Fruit fly (Drosophila melanogaster) whole organism, adult: ENCODE results near the gene CG8191.

Source experiments
- CG11617 ChIP-seq: fragments of 200-800 bp; sonication (Bioruptor generic); optimal IDR thresholded peaks from 2 replicates; lab custom pipeline; 2017; ENCODE audit warnings: mild to moderate bottlenecking, missing biosample characterization, missing genetic modification reagents, missing genetic modification characterization
- CG12768 ChIP-seq: fragments of 200-800 bp; sonication (Bioruptor generic); optimal IDR thresholded peaks from 2 replicates; lab custom pipeline; 2017; ENCODE audit warnings: missing biosample characterization, missing genetic modification characterization, mild to moderate bottlenecking, moderate library complexity, missing genetic modification reagents
- CG14711 ChIP-seq: fragments of 200-800 bp; sonication (Bioruptor generic); optimal IDR thresholded peaks from 2 replicates; lab custom pipeline; 2018; ENCODE audit warnings: missing biosample characterization, mild to moderate bottlenecking, missing genetic modification characterization, moderate library complexity
- CG1620 ChIP-seq: fragments of 200-800 bp; sonication (Bioruptor generic); optimal IDR thresholded peaks from 2 replicates; lab custom pipeline; 2016; ENCODE audit warnings: missing biosample characterization, missing genetic modification characterization
- CG33017 ChIP-seq: fragments of 200-800 bp; sonication (Bioruptor generic); optimal IDR thresholded peaks from 2 replicates; lab custom pipeline; 2018; ENCODE audit warnings: missing biosample characterization, mild to moderate bottlenecking, missing genetic modification characterization, moderate library complexity
- CG5204 ChIP-seq: fragments of 200-800 bp; sonication (Bioruptor generic); optimal IDR thresholded peaks from 2 replicates; lab custom pipeline; 2016; ENCODE audit warnings: missing biosample characterization, missing genetic modification characterization
- CG7045 ChIP-seq: fragments of 200-800 bp; sonication (Bioruptor generic); optimal IDR thresholded peaks from 2 replicates; lab custom pipeline; 2017; ENCODE audit warnings: missing biosample characterization, mild to moderate bottlenecking, missing genetic modification characterization
- CG7101 ChIP-seq: fragments of 200-800 bp; sonication (Bioruptor generic); optimal IDR thresholded peaks from 2 replicates; lab custom pipeline; 2018; ENCODE audit warnings: missing biosample characterization, mild to moderate bottlenecking, missing genetic modification characterization, moderate library complexity
- Clk ChIP-seq: fragments of 200-800 bp; sonication (Bioruptor generic); optimal IDR thresholded peaks from 2 replicates; lab custom pipeline; 2017; ENCODE audit warnings: missing biosample characterization, missing genetic modification characterization
- Crg-1 ChIP-seq: fragments of 200-800 bp; sonication (Bioruptor generic); optimal IDR thresholded peaks from 2 replicates; lab custom pipeline; 2016; ENCODE audit warnings: missing biosample characterization, missing genetic modification characterization
- Hr96 ChIP-seq: fragments of 200-800 bp; sonication (Bioruptor generic); optimal IDR thresholded peaks from 2 replicates; lab custom pipeline; 2016; ENCODE audit warnings: missing biosample characterization, missing genetic modification characterization
- Mnt ChIP-seq: fragments of 200-800 bp; sonication (Bioruptor generic); optimal IDR thresholded peaks from 2 replicates; lab custom pipeline; 2016; ENCODE audit warnings: missing biosample characterization, mild to moderate bottlenecking, missing genetic modification characterization
- bab1 ChIP-seq: fragments of 200-800 bp; sonication (Bioruptor generic); optimal IDR thresholded peaks from 3 replicates; lab custom pipeline; 2019; ENCODE audit warnings: missing biosample characterization, mild to moderate bottlenecking, missing genetic modification characterization, moderate library complexity
- cic ChIP-seq: fragments of 200-800 bp; sonication (Bioruptor generic); optimal IDR thresholded peaks from 2 replicates; lab custom pipeline; 2017; ENCODE audit warnings: missing biosample characterization, mild to moderate bottlenecking, missing genetic modification characterization, moderate library complexity
- cnc ChIP-seq, 2 experiments: fragments of >200 bp; optimal IDR thresholded peaks; 2 replicates each; lab custom pipeline; 2017
- kay ChIP-seq: fragments of 200-800 bp; sonication (Bioruptor generic); peaks from one replicate; lab custom pipeline; 2016; ENCODE audit warnings: missing biosample characterization, missing genetic modification characterization, borderline replicate concordance
- ovo ChIP-seq: fragments of 200-800 bp; sonication (Bioruptor generic); optimal IDR thresholded peaks from 2 replicates; lab custom pipeline; 2016; ENCODE audit warnings: missing biosample characterization, missing genetic modification characterization
- pad ChIP-seq: fragments of 200-800 bp; sonication (Bioruptor generic); optimal IDR thresholded peaks from 3 replicates; lab custom pipeline; 2017; ENCODE audit warnings: missing biosample characterization, missing genetic modification characterization, mild to moderate bottlenecking, moderate library complexity, missing genetic modification reagents
- tj ChIP-seq: fragments of 200-800 bp; sonication (Bioruptor generic); optimal IDR thresholded peaks from 3 replicates; lab custom pipeline; 2017; ENCODE audit warnings: missing biosample characterization, mild to moderate bottlenecking, missing genetic modification characterization, moderate library complexity
- toe ChIP-seq: fragments of 200-800 bp; sonication (Bioruptor generic); optimal IDR thresholded peaks from 2 replicates; lab custom pipeline; 2016; ENCODE audit warnings: missing biosample characterization, missing genetic modification characterization

Gene CG8191

dm6 chrX:15746682-15747196 lies 14.8 kb downstream of the CG8191 start:
- peak; percentile 4 for TF ChIP-seq Mnt (GFP tag; lab: Kevin White, UChicago)
- peak; percentile 88 for TF ChIP-seq kay
- no peak for TF ChIP-seq pad (GFP tag; lab: Kevin White, UChicago)
- TF ChIP-seq Hr96 (GFP tag; lab: Kevin White, UChicago): no peak

dm6 chrX:15748945-15749344 lies 17.0 kb downstream of the CG8191 start, which contains the start of gene Mvd:
Gene Mvd, plus strand, starts transcription at chrX:15749166.
- no peak for TF ChIP-seq CG7045 (GFP tag; lab: Kevin White, UChicago)
- no peak for TF ChIP-seq cic
- TF ChIP-seq Clk (GFP tag; lab: Kevin White, UChicago): no peak
- TF ChIP-seq tj: no peak
- TF ChIP-seq pad (GFP tag; lab: Kevin White, UChicago): no peak
- no peak for TF ChIP-seq CG33017
- peak; percentile 4 for TF ChIP-seq CG7101 (tag; lab: Kevin White, UChicago)
- TF ChIP-seq Mnt (GFP tag; lab: Kevin White, UChicago): peak; percentile 85
- no peak for TF ChIP-seq CG5204 (GFP tag; lab: Kevin White, UChicago)
- no peak for TF ChIP-seq CG11617 (GFP tag; lab: Kevin White, UChicago)
- no peak for TF ChIP-seq toe (GFP tag; lab: Kevin White, UChicago)
- TF ChIP-seq bab1: peak; percentile 68
- no peak for TF ChIP-seq CG14711
- TF ChIP-seq Hr96 (GFP tag; lab: Kevin White, UChicago): no peak
- peak; percentile 93 for TF ChIP-seq kay
- no peak for TF ChIP-seq Crg-1 (GFP tag; lab: Kevin White, UChicago)
- TF ChIP-seq CG1620 (GFP tag; lab: Kevin White, UChicago): peak; percentile 37
- peak; percentile 2 for TF ChIP-seq ovo (GFP tag; lab: Kevin White, UChicago)

dm6 chrX:15756018-15756417 lies 24.0 kb downstream of the CG8191 start, which contains the start of gene CG8260:
Gene CG8260, plus strand, starts transcription at chrX:15756318.
- TF ChIP-seq CG14711 (no peak), CG11617 (GFP tag; lab: Kevin White, UChicago) (no peak), CG33017 (no peak), Mnt (GFP tag; lab: Kevin White, UChicago) (no peak), kay (no peak), CG1620 (GFP tag; lab: Kevin White, UChicago) (no peak), cnc (optimal IDR thresholded peaks at IDR 0.05; lab: Kevin White, UChicago) (no peak), tj (no peak), CG7101 (tag; lab: Kevin White, UChicago) (no peak), CG5204 (GFP tag; lab: Kevin White, UChicago) (no peak), toe (GFP tag; lab: Kevin White, UChicago) (no peak), cic (no peak), Clk (GFP tag; lab: Kevin White, UChicago) (no peak), pad (GFP tag; lab: Kevin White, UChicago) (no peak)

DNA sequence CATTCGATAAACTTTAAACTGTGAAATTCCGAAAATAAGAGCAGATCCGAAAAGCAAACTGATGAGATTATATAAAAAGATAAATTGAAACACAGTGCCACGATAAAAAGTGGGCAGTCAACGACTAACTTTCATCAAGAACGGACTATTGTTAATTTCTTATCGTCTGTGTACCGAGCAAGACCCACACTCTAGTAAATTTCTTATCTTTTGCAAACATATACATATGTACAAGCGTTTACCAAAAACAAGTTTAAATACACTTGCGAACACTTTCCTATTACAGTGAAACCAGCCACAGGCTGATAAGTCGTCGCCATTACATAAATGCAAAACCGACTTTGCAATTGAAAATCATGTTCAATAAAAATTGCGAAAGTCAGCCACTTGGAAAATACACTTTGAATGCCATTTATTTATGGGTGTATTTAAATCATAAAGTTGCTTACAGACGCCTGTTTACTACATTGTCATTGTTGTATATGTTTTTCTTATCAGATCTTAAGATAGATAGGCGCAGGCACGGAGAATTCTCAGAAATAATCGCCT lies 26.8 kb downstream of the CG8191 start:
- TF ChIP-seq CG12768 (no peak), Crg-1 (GFP tag; lab: Kevin White, UChicago) (peak; percentile 5), CG14711 (no peak), cic (peak; percentile 26), tj (no peak), CG1620 (GFP tag; lab: Kevin White, UChicago) (no peak), Hr96 (GFP tag; lab: Kevin White, UChicago) (no peak), Mnt (GFP tag; lab: Kevin White, UChicago) (peak; percentile 22), Clk (GFP tag; lab: Kevin White, UChicago) (no peak), ovo (GFP tag; lab: Kevin White, UChicago) (no peak), CG33017 (no peak), kay (peak; percentile 47), CG7045 (GFP tag; lab: Kevin White, UChicago) (no peak), CG11617 (GFP tag; lab: Kevin White, UChicago) (no peak), CG5204 (GFP tag; lab: Kevin White, UChicago) (no peak), cnc (optimal IDR thresholded peaks at IDR 0.05; lab: Kevin White, UChicago) (no peak), CG7101 (tag; lab: Kevin White, UChicago) (peak; percentile 32), pad (GFP tag; lab: Kevin White, UChicago) (no peak)

dm6 chrX:15759752-15760446 lies 27.9 kb downstream of the CG8191 start:
- TF ChIP-seq CG11617 (GFP tag; lab: Kevin White, UChicago) (no peak), tj (peak; percentile 27)

- TF ChIP-seq bab1 (peak; percentile 6), kay (peak; percentile 97), pad (GFP tag; lab: Kevin White, UChicago) (peak; percentile 3), Mnt (GFP tag; lab: Kevin White, UChicago) (no peak)
Observed at dm6 chrX:15760447-15761297, 28.7 kb downstream of the CG8191 start, which contains the start of the genes Graf and mRpL3. Gene Graf, minus strand, starts transcription at chrX:15760733. Gene mRpL3, plus strand, starts transcription at chrX:15761248.
